Fruit fly (Drosophila melanogaster) whole organism, embryonic: ENCODE results near the gene Spn28Dc.

ENCODE experiments used
- Ada2b ChIP-seq: fragments of 200-800 bp; sonication (Bioruptor generic); IDR thresholded peaks from 2 replicates; pipeline ENCODE4 v1.3.6; 2022; ENCODE audit warnings: missing biosample characterization, missing genetic modification characterization
- B-H1 ChIP-seq: fragments of 200-800 bp; sonication (Bioruptor generic); IDR thresholded peaks from 3 replicates; pipeline ENCODE4 v1.3.6; 2022; ENCODE audit warnings: missing biosample characterization, missing genetic modification characterization
- BtbVII ChIP-seq: fragments of 200-800 bp; sonication (Bioruptor generic); optimal IDR thresholded peaks from 3 replicates; lab custom pipeline; 2017; ENCODE audit warnings: missing biosample characterization, mild to moderate bottlenecking, missing genetic modification characterization
- Bteb2 ChIP-seq: fragments of 200-800 bp; sonication (Bioruptor generic); optimal IDR thresholded peaks from 2 replicates; lab custom pipeline; 2016; ENCODE audit warnings: missing biosample characterization, missing genetic modification characterization
- CG10147 ChIP-seq: fragments of 200-800 bp; sonication (Bioruptor generic); optimal IDR thresholded peaks from 2 replicates; lab custom pipeline; 2019; ENCODE audit warnings: missing biosample characterization, mild to moderate bottlenecking, missing genetic modification characterization, moderate library complexity
- CG10431 ChIP-seq: fragments of 200-800 bp; sonication (Bioruptor generic); optimal IDR thresholded peaks from 3 replicates; lab custom pipeline; 2018; ENCODE audit warnings: missing biosample characterization, mild to moderate bottlenecking, missing genetic modification characterization
- CG10565 ChIP-seq: fragments of 200-800 bp; sonication (Bioruptor generic); optimal IDR thresholded peaks from 3 replicates; lab custom pipeline; 2016; ENCODE audit warnings: missing biosample characterization, mild to moderate bottlenecking, missing genetic modification characterization
- CG11085 ChIP-seq: fragments of 200-800 bp; sonication (Bioruptor generic); IDR thresholded peaks from 2 replicates; pipeline ENCODE4 v1.3.6; 2022; ENCODE audit warnings: missing biosample characterization, missing genetic modification characterization
- CG12155 ChIP-seq: fragments of 200-800 bp; sonication (Bioruptor generic); optimal IDR thresholded peaks from 3 replicates; lab custom pipeline; 2016; ENCODE audit warnings: missing biosample characterization, missing genetic modification characterization
- CG12942 ChIP-seq: fragments of 200-800 bp; sonication (Bioruptor generic); optimal IDR thresholded peaks from 3 replicates; lab custom pipeline; 2016; ENCODE audit warnings: missing biosample characterization, missing genetic modification characterization
- CG13624 ChIP-seq: fragments of 200-800 bp; sonication (Bioruptor generic); optimal IDR thresholded peaks from 2 replicates; lab custom pipeline; 2016; ENCODE audit warnings: missing biosample characterization, missing genetic modification characterization
- CG1602 ChIP-seq: fragments of 200-800 bp; sonication (Bioruptor generic); optimal IDR thresholded peaks from 3 replicates; lab custom pipeline; 2016; ENCODE audit warnings: missing biosample characterization, missing genetic modification characterization
- CG17186 ChIP-seq: fragments of 200-800 bp; sonication (Bioruptor generic); optimal IDR thresholded peaks from 3 replicates; lab custom pipeline; 2017; ENCODE audit warnings: missing biosample characterization, missing genetic modification reagents, missing genetic modification characterization
- CG17829 ChIP-seq: fragments of 200-800 bp; optimal IDR thresholded peaks from 2 replicates; lab custom pipeline; 2019; ENCODE audit warnings: missing biosample characterization, mild to moderate bottlenecking, missing genetic modification characterization, moderate library complexity
- CG18764 ChIP-seq: fragments of 200-800 bp; sonication (Bioruptor generic); optimal IDR thresholded peaks from 3 replicates; lab custom pipeline; 2016; ENCODE audit warnings: missing biosample characterization, missing genetic modification characterization
- CG2678 ChIP-seq: fragments of 200-800 bp; sonication (Bioruptor generic); optimal IDR thresholded peaks from 3 replicates; lab custom pipeline; 2019; ENCODE audit warnings: missing biosample characterization, mild to moderate bottlenecking, missing genetic modification characterization, moderate library complexity
- CG30431 ChIP-seq: fragments of 200-800 bp; sonication (Bioruptor generic); optimal IDR thresholded peaks from 2 replicates; lab custom pipeline; 2017; ENCODE audit warnings: missing biosample characterization, missing genetic modification characterization
- CG32772 ChIP-seq: fragments of 200-800 bp; sonication (Bioruptor generic); IDR thresholded peaks from 2 replicates; pipeline ENCODE4 v1.3.6; 2022; ENCODE audit warnings: missing biosample characterization, missing genetic modification characterization
- CG34422 ChIP-seq: fragments of 200-800 bp; sonication (Bioruptor generic); IDR thresholded peaks from 3 replicates; pipeline ENCODE4 v1.3.6; 2022; ENCODE audit warnings: missing biosample characterization, missing genetic modification characterization
- CG3838 ChIP-seq: fragments of 200-800 bp; sonication (Bioruptor generic); optimal IDR thresholded peaks from 3 replicates; lab custom pipeline; 2016; ENCODE audit warnings: missing biosample characterization, missing genetic modification characterization
- CG4360 ChIP-seq: fragments of 200-800 bp; sonication (Bioruptor generic); IDR thresholded peaks from 2 replicates; pipeline ENCODE4 v1.3.6; 2022; ENCODE audit warnings: missing biosample characterization, missing genetic modification characterization
- CG5953 ChIP-seq: fragments of 200-800 bp; sonication (Bioruptor generic); IDR thresholded peaks from 2 replicates; pipeline ENCODE4 v1.3.6; 2022; ENCODE audit warnings: missing biosample characterization, missing genetic modification characterization
- CG6813 ChIP-seq: fragments of 200-800 bp; sonication (Bioruptor generic); optimal IDR thresholded peaks from 2 replicates; lab custom pipeline; 2017; ENCODE audit warnings: missing biosample characterization, missing genetic modification characterization, mild to moderate bottlenecking, moderate library complexity, missing genetic modification reagents
- CG6854 ChIP-seq: fragments of 200-800 bp; sonication (Bioruptor generic); optimal IDR thresholded peaks from 3 replicates; lab custom pipeline; 2017; ENCODE audit warnings: missing biosample characterization, mild to moderate bottlenecking, missing genetic modification characterization
- CG7839 ChIP-seq: fragments of 200-800 bp; sonication (Bioruptor generic); optimal IDR thresholded peaks from 3 replicates; lab custom pipeline; 2018; ENCODE audit warnings: missing biosample characterization, mild to moderate bottlenecking, missing genetic modification characterization, moderate library complexity
- CG9609 ChIP-seq: fragments of 200-800 bp; sonication (Bioruptor generic); optimal IDR thresholded peaks from 3 replicates; lab custom pipeline; 2016; ENCODE audit warnings: missing biosample characterization, missing genetic modification characterization
- CG9876 ChIP-seq: fragments of 200-800 bp; sonication (Bioruptor generic); optimal IDR thresholded peaks from 2 replicates; lab custom pipeline; 2016; ENCODE audit warnings: missing biosample characterization, missing genetic modification characterization
- CoRest ChIP-seq: fragments of 200-800 bp; sonication (Bioruptor generic); optimal IDR thresholded peaks from 3 replicates; lab custom pipeline; 2018; ENCODE audit warnings: missing biosample characterization, mild to moderate bottlenecking, missing genetic modification characterization, moderate library complexity
- CrebB ChIP-seq: fragments of 200-800 bp; sonication (Bioruptor generic); optimal IDR thresholded peaks from 3 replicates; lab custom pipeline; 2018; ENCODE audit warnings: missing biosample characterization, mild to moderate bottlenecking, missing genetic modification characterization
- Dll ChIP-seq: fragments of 200-800 bp; sonication (Bioruptor generic); IDR thresholded peaks from 4 replicates; pipeline ENCODE4 v1.3.6; 2022; ENCODE audit warnings: missing biosample characterization, missing genetic modification characterization; ENCODE audit not compliant: partially characterized antibody
- Ets65A ChIP-seq: fragments of 200-800 bp; sonication (Bioruptor generic); peaks from one replicate; lab custom pipeline; 2016; ENCODE audit warnings: missing biosample characterization, missing genetic modification characterization
- Fer3 ChIP-seq: fragments of 200-800 bp; sonication (Bioruptor generic); optimal IDR thresholded peaks from 2 replicates; lab custom pipeline; 2018; ENCODE audit warnings: missing biosample characterization, mild to moderate bottlenecking, missing genetic modification characterization, moderate library complexity
- Hr39 ChIP-seq: fragments of >200 bp; optimal IDR thresholded peaks from 2 replicates; lab custom pipeline; 2017
- Jarid2 ChIP-seq: fragments of 200-800 bp; sonication (Bioruptor generic); optimal IDR thresholded peaks from 3 replicates; lab custom pipeline; 2017; ENCODE audit warnings: mild to moderate bottlenecking, missing biosample characterization, missing genetic modification reagents, missing genetic modification characterization
- Oli ChIP-seq: fragments of 200-800 bp; sonication (Bioruptor generic); optimal IDR thresholded peaks from 2 replicates; lab custom pipeline; 2018; ENCODE audit warnings: missing biosample characterization, mild to moderate bottlenecking, missing genetic modification characterization, moderate library complexity
- Six4 ChIP-seq: fragments of 200-800 bp; sonication (Bioruptor generic); optimal IDR thresholded peaks from 2 replicates; lab custom pipeline; 2016; ENCODE audit warnings: missing biosample characterization, missing genetic modification characterization
- Xrp1 ChIP-seq: fragments of 200-800 bp; sonication (Bioruptor generic); IDR thresholded peaks from 2 replicates; pipeline ENCODE4 v1.3.6; 2022; ENCODE audit warnings: missing biosample characterization, missing genetic modification characterization
- bcd ChIP-seq: fragments of 200-800 bp; sonication (Bioruptor generic); optimal IDR thresholded peaks from 2 replicates; lab custom pipeline; 2017; ENCODE audit warnings: missing biosample characterization, mild to moderate bottlenecking, missing genetic modification characterization
- exex ChIP-seq: fragments of 200-800 bp; sonication (Bioruptor generic); optimal IDR thresholded peaks from 4 replicates; lab custom pipeline; 2018; ENCODE audit warnings: missing biosample characterization, mild to moderate bottlenecking, missing genetic modification characterization, moderate library complexity
- gfzf ChIP-seq: fragments of 200-800 bp; sonication (Bioruptor generic); optimal IDR thresholded peaks from 2 replicates; lab custom pipeline; 2016; ENCODE audit warnings: missing biosample characterization, mild to moderate bottlenecking, missing genetic modification characterization, moderate library complexity
- kah ChIP-seq: fragments of 200-800 bp; sonication (Bioruptor generic); optimal IDR thresholded peaks from 2 replicates; lab custom pipeline; 2018; ENCODE audit warnings: missing biosample characterization, mild to moderate bottlenecking, missing genetic modification characterization
- luna ChIP-seq: fragments of 200-800 bp; sonication (Bioruptor generic); optimal IDR thresholded peaks from 2 replicates; lab custom pipeline; 2016; ENCODE audit warnings: missing biosample characterization, missing genetic modification characterization
- sens-2 ChIP-seq: fragments of 200-800 bp; sonication (Bioruptor generic); IDR thresholded peaks from 2 replicates; pipeline ENCODE4 v1.3.6; 2022; ENCODE audit warnings: missing biosample characterization, missing genetic modification characterization
- sim ChIP-seq: fragments of 200-800 bp; sonication (Bioruptor generic); IDR thresholded peaks from 2 replicates; pipeline ENCODE4 v1.3.6; 2022; ENCODE audit warnings: missing biosample characterization, missing genetic modification characterization
- sima ChIP-seq: fragments of 200-800 bp; sonication (Bioruptor generic); optimal IDR thresholded peaks from 2 replicates; lab custom pipeline; 2016; ENCODE audit warnings: missing biosample characterization, missing genetic modification characterization
- slbo ChIP-seq: fragments of 200-800 bp; sonication (Bioruptor generic); IDR thresholded peaks from 2 replicates; pipeline ENCODE4 v1.3.6; 2022; ENCODE audit warnings: missing biosample characterization, missing genetic modification characterization
- so ChIP-seq: fragments of 200-800 bp; sonication (Bioruptor generic); IDR thresholded peaks from 3 replicates; pipeline ENCODE4 v1.3.6; 2022; ENCODE audit warnings: missing biosample characterization, missing genetic modification characterization
- twi ChIP-seq: fragments of 200-800 bp; optimal IDR thresholded peaks from 2 replicates; lab custom pipeline; 2019; ENCODE audit warnings: missing biosample characterization, mild to moderate bottlenecking, missing genetic modification characterization, moderate library complexity
- tx ChIP-seq: fragments of 200-800 bp; sonication (Bioruptor generic); optimal IDR thresholded peaks from 2 replicates; lab custom pipeline; 2016; ENCODE audit warnings: missing biosample characterization, missing genetic modification characterization
- usp ChIP-seq: fragments of >200 bp; optimal IDR thresholded peaks from 2 replicates; lab custom pipeline; 2017; ENCODE audit warnings: missing biosample characterization, missing genetic modification characterization

The Spn28Dc gene

dm6 chr2L:8001694-8002627 is 5.0 kb downstream of the Spn28Dc start (continued):
- peak; percentile 65 for TF ChIP-seq CG9876
- peak; percentile 58 for TF ChIP-seq sima (GFP tag; lab: Kevin White, UChicago)
- TF ChIP-seq slbo (GFP tag; lab: Robert Waterston, UW) = peak; percentile 81
- peak; percentile 86 for TF ChIP-seq CG13624
- peak; percentile 71 for TF ChIP-seq CG12155
- TF ChIP-seq B-H1 = peak; percentile 76
- peak; percentile 59 for TF ChIP-seq sens-2
- no peak for TF ChIP-seq CG4360 (GFP tag; lab: Robert Waterston, UW)
- TF ChIP-seq CG3838 (GFP tag; lab: Kevin White, UChicago) = peak; percentile 69
- peak; percentile 76 for TF ChIP-seq Bteb2 (GFP tag; lab: Kevin White, UChicago)
- peak; percentile 65 for TF ChIP-seq CG18764 (GFP tag; lab: Kevin White, UChicago)
- TF ChIP-seq Hr39 = no peak
- TF ChIP-seq Ada2b (GFP tag; lab: Robert Waterston, UW) = peak; percentile 90
- TF ChIP-seq CG17829 (tag; lab: Kevin White, UChicago) = peak; percentile 91
- TF ChIP-seq Dll (GFP tag; lab: Robert Waterston, UW) = no peak
- peak; percentile 52 for TF ChIP-seq CG11085 (GFP tag; lab: Robert Waterston, UW)
- TF ChIP-seq BtbVII = peak; percentile 91
- TF ChIP-seq CG1602 (GFP tag; lab: Kevin White, UChicago) = peak; percentile 84
- TF ChIP-seq CG7839 = peak; percentile 92
- peak; percentile 86 for TF ChIP-seq bcd (GFP tag; lab: Kevin White, UChicago)
- TF ChIP-seq CG6813 (GFP tag; lab: Kevin White, UChicago) = peak; percentile 73
- peak; percentile 75 for TF ChIP-seq CG12942 (GFP tag; lab: Kevin White, UChicago)
- peak; percentile 46 for TF ChIP-seq exex (tag; lab: Kevin White, UChicago)
- peak; percentile 87 for TF ChIP-seq Xrp1 (GFP tag; lab: Robert Waterston, UW)
- peak; percentile 71 for TF ChIP-seq Jarid2 (GFP tag; lab: Kevin White, UChicago)
- peak; percentile 75 for TF ChIP-seq Six4
- peak; percentile 39 for TF ChIP-seq CG10565 (GFP tag; lab: Kevin White, UChicago)
- peak; percentile 91 for TF ChIP-seq Oli
- peak; percentile 90 for TF ChIP-seq CG34422 (GFP tag; lab: Robert Waterston, UW)
- TF ChIP-seq luna (GFP tag; lab: Kevin White, UChicago) = no peak
- no peak for TF ChIP-seq gfzf (GFP tag; lab: Kevin White, UChicago)
- TF ChIP-seq CG5953 (GFP tag; lab: Robert Waterston, UW) = peak; percentile 68
- TF ChIP-seq CrebB = peak; percentile 17
- peak; percentile 76 for TF ChIP-seq kah (GFP tag; lab: Kevin White, UChicago)
- peak; percentile 95 for TF ChIP-seq Ets65A (GFP tag; lab: Kevin White, UChicago)
- peak; percentile 78 for TF ChIP-seq CG30431 (GFP tag; lab: Kevin White, UChicago)
- peak; percentile 66 for TF ChIP-seq CG32772 (GFP tag; lab: Robert Waterston, UW)
- peak; percentile 39; the same call in 1 of the 2 replicates for TF ChIP-seq sim (GFP tag; lab: Robert Waterston, UW)
- peak; percentile 69 for TF ChIP-seq tx (GFP tag; lab: Kevin White, UChicago)
- TF ChIP-seq CG17186 (GFP tag; lab: Kevin White, UChicago) = no peak
- TF ChIP-seq usp = no peak
- peak; percentile 95 for TF ChIP-seq CG2678
- TF ChIP-seq twi = peak; percentile 70
- peak; percentile 85 for TF ChIP-seq CG6854 (GFP tag; lab: Kevin White, UChicago)
- TF ChIP-seq so (GFP tag; lab: Robert Waterston, UW) = peak; percentile 84; the same call in 1 of the 3 replicates
- TF ChIP-seq CG9609 (GFP tag; lab: Kevin White, UChicago) = peak; percentile 71
- no peak for TF ChIP-seq CG10431 (GFP tag; lab: Kevin White, UChicago)
- TF ChIP-seq CG10147 (GFP tag; lab: Kevin White, UChicago) = peak; percentile 91
- TF ChIP-seq Fer3 (tag; lab: Kevin White, UChicago) = peak; percentile 73
- TF ChIP-seq CoRest (tag; lab: Kevin White, UChicago) = peak; percentile 93
